Fruit fly (Drosophila melanogaster) whole organism, wandering third instar larva: ENCODE measurements around the gene CG31300.

Experiments used
- Abd-B ChIP-seq: fragments of >200 bp; optimal IDR thresholded peaks from 2 replicates; lab custom pipeline; 2017; ENCODE audit warnings: missing biosample characterization, missing genetic modification characterization
- CG9705 ChIP-seq: fragments of 200-800 bp; sonication (Bioruptor generic); optimal IDR thresholded peaks from 2 replicates; lab custom pipeline; 2018; ENCODE audit warnings: missing biosample characterization, mild to moderate bottlenecking, missing genetic modification characterization
- CrebA ChIP-seq: fragments of 200-800 bp; sonication (Bioruptor generic); optimal IDR thresholded peaks from 2 replicates; lab custom pipeline; 2016; ENCODE audit warnings: missing biosample characterization, mild to moderate bottlenecking, missing genetic modification characterization, borderline replicate concordance
- Dfd ChIP-seq: fragments of >200 bp; optimal IDR thresholded peaks from 2 replicates; lab custom pipeline; 2017; ENCODE audit warnings: missing biosample characterization, missing genetic modification characterization
- Dif ChIP-seq: fragments of 200-275, 200-300 bp; sonication (Bioruptor generic); optimal IDR thresholded peaks from 2 replicates; lab custom pipeline; 2018; ENCODE audit warnings: missing biosample characterization, missing genetic modification characterization; ENCODE audit not compliant: partially characterized antibody
- GATAd ChIP-seq: sonication (Bioruptor generic); optimal IDR thresholded peaks from 2 replicates; lab custom pipeline; 2016; ENCODE audit warnings: missing biosample characterization, missing genetic modification characterization
- HLH106 ChIP-seq: fragments of 200-800 bp; optimal IDR thresholded peaks from 3 replicates; lab custom pipeline; 2019; ENCODE audit warnings: missing biosample characterization, mild to moderate bottlenecking, missing genetic modification characterization, moderate library complexity
- Hnf4 ChIP-seq: fragments of 200-800 bp; sonication (Bioruptor generic); optimal IDR thresholded peaks from 2 replicates; lab custom pipeline; 2016; ENCODE audit warnings: missing biosample characterization, mild to moderate bottlenecking, missing genetic modification characterization
- Hr78 ChIP-seq: fragments of >200 bp; optimal IDR thresholded peaks from 2 replicates; lab custom pipeline; 2017; ENCODE audit warnings: missing biosample characterization, missing genetic modification characterization
- Hr83 ChIP-seq: fragments of 200-300 bp; sonication (Bioruptor generic); optimal IDR thresholded peaks from 2 replicates; lab custom pipeline; 2016; ENCODE audit warnings: missing biosample characterization, mild to moderate bottlenecking, missing genetic modification characterization, moderate library complexity; ENCODE audit not compliant: poor library complexity, severe bottlenecking
- Jra ChIP-seq: sonication (Bioruptor generic); optimal IDR thresholded peaks from 2 replicates; lab custom pipeline; 2016; ENCODE audit warnings: missing biosample characterization, missing genetic modification characterization
- Myc ChIP-seq: fragments of >200 bp; optimal IDR thresholded peaks from 2 replicates; lab custom pipeline; 2017
- N ChIP-seq: fragments of >200 bp; optimal IDR thresholded peaks from 2 replicates; lab custom pipeline; 2018; ENCODE audit warnings: missing biosample characterization, missing external identifiers, missing genetic modification characterization
- OdsH ChIP-seq: fragments of 200-800 bp; sonication (Bioruptor generic); optimal IDR thresholded peaks from 2 replicates; lab custom pipeline; 2016; ENCODE audit warnings: missing biosample characterization, mild to moderate bottlenecking, missing genetic modification characterization
- Rel ChIP-seq, 2 experiments: fragments of 200-800 bp; sonication (Bioruptor generic) in 1 of 2; optimal IDR thresholded peaks; 2 replicates in 1 of 2; 3 replicates in 1 of 2; lab custom pipeline; 2016 to 2019; ENCODE audit warnings: mild to moderate bottlenecking in 2 of 2, missing biosample characterization in 2 of 2, missing genetic modification characterization in 2 of 2, moderate library complexity in 1 of 2
- Sp1 ChIP-seq: fragments of 200-800 bp; sonication (Bioruptor generic); optimal IDR thresholded peaks from 3 replicates; lab custom pipeline; 2019; ENCODE audit warnings: missing biosample characterization, mild to moderate bottlenecking, missing genetic modification characterization, moderate library complexity
- Vsx2 ChIP-seq: fragments of 200-300, 225-300 bp; sonication (Bioruptor generic); optimal IDR thresholded peaks from 2 replicates; lab custom pipeline; 2018; ENCODE audit warnings: missing biosample characterization, missing genetic modification characterization; ENCODE audit not compliant: partially characterized antibody
- br ChIP-seq: fragments of 200-800 bp; sonication (Bioruptor generic); optimal IDR thresholded peaks from 2 replicates; lab custom pipeline; 2016; ENCODE audit warnings: missing biosample characterization, missing genetic modification characterization
- brk ChIP-seq: fragments of 200-800 bp; sonication (Bioruptor generic); optimal IDR thresholded peaks from 2 replicates; lab custom pipeline; 2016; ENCODE audit warnings: missing biosample characterization, mild to moderate bottlenecking, missing genetic modification characterization
- dl ChIP-seq, 2 experiments: fragments of 175-275, 200-275 bp in 1 of 2; fragments of 200-275 bp in 1 of 2; sonication (Bioruptor generic); optimal IDR thresholded peaks; lab custom pipeline; 2018; ENCODE audit warnings: mild to moderate bottlenecking in 2 of 2, missing biosample characterization in 2 of 2, missing genetic modification characterization in 2 of 2, moderate library complexity in 2 of 2; ENCODE audit not compliant: partially characterized antibody in 2 of 2, insufficient read depth in 1 of 2
- dsf ChIP-seq: sonication (Bioruptor generic); optimal IDR thresholded peaks from 2 replicates; lab custom pipeline; 2016; ENCODE audit warnings: missing biosample characterization, missing genetic modification characterization, borderline replicate concordance
- fru ChIP-seq: fragments of 200-800 bp; sonication (Bioruptor generic); optimal IDR thresholded peaks from 3 replicates; lab custom pipeline; 2016; ENCODE audit warnings: missing biosample characterization, mild to moderate bottlenecking, missing genetic modification characterization
- pan ChIP-seq: fragments of >200 bp; optimal IDR thresholded peaks from 2 replicates; lab custom pipeline; 2017
- psq ChIP-seq: fragments of 200-800 bp; sonication (Bioruptor generic); optimal IDR thresholded peaks from 3 replicates; lab custom pipeline; 2017; ENCODE audit warnings: missing biosample characterization, mild to moderate bottlenecking, missing genetic modification characterization, moderate library complexity
- rgr ChIP-seq: fragments of 200-800 bp; sonication (Bioruptor generic); optimal IDR thresholded peaks from 3 replicates; lab custom pipeline; 2016; ENCODE audit warnings: missing biosample characterization, mild to moderate bottlenecking, missing genetic modification characterization
- sv ChIP-seq: fragments of 200-800 bp; sonication (Bioruptor generic); optimal IDR thresholded peaks from 3 replicates; lab custom pipeline; 2016; ENCODE audit warnings: missing biosample characterization, missing genetic modification characterization
- tai ChIP-seq: sonication (Bioruptor generic); optimal IDR thresholded peaks from 2 replicates; lab custom pipeline; 2016; ENCODE audit warnings: missing biosample characterization, missing genetic modification characterization
- usp ChIP-seq: fragments of >200 bp; optimal IDR thresholded peaks from 2 replicates; lab custom pipeline; 2017; ENCODE audit warnings: missing biosample characterization, missing genetic modification characterization
- woc ChIP-seq: sonication (Bioruptor generic); optimal IDR thresholded peaks from 2 replicates; lab custom pipeline; 2016; ENCODE audit warnings: missing biosample characterization, mild to moderate bottlenecking, missing genetic modification characterization

The CG31300 gene

dm6 chr3R:25320051-25320705 is 36.8 kb downstream of the CG31300 start, which contains the start of gene CG10560:
CG10560 (minus strand) TSS chr3R:25320101.
- TF ChIP-seq N (GFP tag; lab: Kevin White, UChicago) (no peak), Abd-B (GFP tag; lab: Kevin White, UChicago) (no peak), dsf (GFP tag; lab: Kevin White, UChicago) (no peak), Dfd (GFP tag; lab: Kevin White, UChicago) (no peak), usp (no peak), dl (GFP tag; optimal IDR thresholded peaks at IDR 0.05; lab: Kevin White, UChicago; ENCODE audit: insufficient read depth in 1 of 2, partially characterized antibody in 2 of 2) (no peak), CG9705 (no peak), pan (lab: Kevin White, UChicago) (no peak), Sp1 (GFP tag; lab: Kevin White, UChicago) (no peak), Dif (GFP tag; lab: Kevin White, UChicago) (no peak), Hr83 (GFP tag; lab: Kevin White, UChicago) (no peak), tai (no peak), Rel (GFP tag; optimal IDR thresholded peaks at IDR 0.05; lab: Kevin White, UChicago) (no peak), Rel (tag; optimal IDR thresholded peaks at IDR 0.05; lab: Kevin White, UChicago) (no peak), CrebA (GFP tag; lab: Kevin White, UChicago) (no peak), brk (GFP tag; lab: Kevin White, UChicago) (no peak), HLH106 (no peak)
- TF ChIP-seq, all 38 proteins: peak for 0

DNA sequence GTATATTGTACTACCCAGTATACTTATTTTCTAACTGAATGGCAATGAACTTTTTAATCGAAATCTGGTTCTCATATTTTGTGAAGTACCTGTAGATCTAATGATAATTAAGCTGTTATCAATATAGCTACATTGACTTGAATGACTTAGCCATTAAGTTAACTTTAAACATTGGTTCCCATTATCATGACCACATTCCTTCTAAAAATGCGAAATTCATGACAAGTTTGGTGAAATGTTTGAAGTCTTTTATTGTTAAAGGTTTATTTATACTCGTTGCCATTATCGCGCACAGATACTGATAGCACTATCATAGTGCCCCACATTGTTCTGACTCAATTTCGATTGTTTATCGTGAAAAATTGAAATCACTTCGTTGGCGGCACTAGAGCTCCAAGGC is 37.5 kb downstream of the CG31300 start:
- TF ChIP-seq dsf (GFP tag; lab: Kevin White, UChicago) (no peak), N (GFP tag; lab: Kevin White, UChicago) (no peak), Myc (lab: Kevin White, UChicago) (no peak), Rel (GFP tag; optimal IDR thresholded peaks at IDR 0.05; lab: Kevin White, UChicago) (no peak), Rel (tag; optimal IDR thresholded peaks at IDR 0.05; lab: Kevin White, UChicago) (peak; percentile 83)

dm6 chr3R:25321681-25322080 is 38.3 kb downstream of the CG31300 start:
- TF ChIP-seq Hnf4 (GFP tag; lab: Kevin White, UChicago) (no peak), Dfd (GFP tag; lab: Kevin White, UChicago) (no peak), HLH106 (no peak), dl (GFP tag; optimal IDR thresholded peaks at IDR 0.05; lab: Kevin White, UChicago; ENCODE audit: insufficient read depth in 1 of 2, partially characterized antibody in 2 of 2) (no peak), woc (GFP tag; lab: Kevin White, UChicago) (no peak), psq (no peak), GATAd (GFP tag; lab: Kevin White, UChicago) (no peak)
- TF ChIP-seq, all 38 proteins: peak for 0

DNA sequence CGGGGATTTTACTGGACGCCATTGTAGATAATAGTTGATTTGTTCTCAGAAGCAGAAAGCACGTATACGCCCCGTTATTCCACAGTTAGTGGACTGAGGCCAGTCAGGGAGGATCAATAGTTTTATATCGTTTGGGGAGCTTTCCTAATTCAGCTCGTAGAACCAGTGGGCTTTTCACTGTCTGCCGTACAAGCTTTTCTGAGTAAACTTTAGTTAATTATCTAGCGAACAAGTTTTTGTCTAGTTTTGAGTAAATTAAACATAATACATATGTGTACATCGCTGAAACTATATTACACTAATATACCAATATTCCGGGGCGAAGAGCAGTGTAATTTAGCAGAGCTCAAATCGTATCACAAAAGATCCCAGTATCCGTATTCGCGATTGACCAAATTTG is 39.2 kb downstream of the CG31300 start, which contains the start of gene CG10562:
Gene CG10562 (minus strand): TSS at position 101 of the 400 bp plus-strand sequence.
- no peak for TF ChIP-seq HLH106
- no peak for TF ChIP-seq Hr78 (GFP tag; lab: Kevin White, UChicago)
- no peak for TF ChIP-seq pan (lab: Kevin White, UChicago)
- no peak for TF ChIP-seq Jra (GFP tag; lab: Kevin White, UChicago)
- TF ChIP-seq Myc (lab: Kevin White, UChicago): no peak
- TF ChIP-seq Vsx2 (GFP tag; lab: Kevin White, UChicago): no peak
- TF ChIP-seq N (GFP tag; lab: Kevin White, UChicago): no peak
- no peak for TF ChIP-seq sv (GFP tag; lab: Kevin White, UChicago)
- TF ChIP-seq, all 38 proteins: peak for 0

- TF ChIP-seq Vsx2 (GFP tag; lab: Kevin White, UChicago) (peak; percentile 14), fru (GFP tag; lab: Kevin White, UChicago) (no peak), CrebA (GFP tag; lab: Kevin White, UChicago) (no peak), sv (GFP tag; lab: Kevin White, UChicago) (no peak), Dfd (GFP tag; lab: Kevin White, UChicago) (no peak), br (no peak), GATAd (GFP tag; lab: Kevin White, UChicago) (no peak), Rel (GFP tag; optimal IDR thresholded peaks at IDR 0.05; lab: Kevin White, UChicago) (peak; percentile 31), Rel (tag; optimal IDR thresholded peaks at IDR 0.05; lab: Kevin White, UChicago) (peak; percentile 84), OdsH (GFP tag; lab: Kevin White, UChicago) (peak; percentile 42), rgr (GFP tag; lab: Kevin White, UChicago) (peak; percentile 33), dl (GFP tag; optimal IDR thresholded peaks at IDR 0.05; lab: Kevin White, UChicago; ENCODE audit: insufficient read depth in 1 of 2, partially characterized antibody in 2 of 2) (peak; percentile 9 to 15), CG9705 (no peak), tai (no peak), Dif (GFP tag; lab: Kevin White, UChicago) (peak; percentile 40)
Measured at dm6 chr3R:25329079-25329478, 45.7 kb downstream of the CG31300 start, which contains the start of gene CHKov1. CHKov1 (minus strand) TSS chr3R:25329316.
